Worm (Caenorhabditis elegans) whole organism, late embryonic: Measurements from ENCODE around the gene F38A1.11.

Experiments
- ceh-9 ChIP-seq: sonication (generic microtip); optimal IDR thresholded peaks from 2 replicates; lab custom pipeline; 2016; ENCODE audit warnings: mild to moderate bottlenecking, missing genetic modification characterization, inconsistent platforms, missing compliant biosample characterization
- dve-1 ChIP-seq: sonication (generic microtip); optimal IDR thresholded peaks from 2 replicates; lab custom pipeline; 2017; ENCODE audit warnings: antibody characterized with exemption, mild to moderate bottlenecking, missing genetic modification characterization, missing compliant biosample characterization
- nfya-1 ChIP-seq: sonication (generic microtip); optimal IDR thresholded peaks from 2 replicates; lab custom pipeline; 2017; ENCODE audit warnings: missing genetic modification characterization, mild to moderate bottlenecking, missing compliant biosample characterization, antibody characterized with exemption, moderate library complexity
- syd-9 ChIP-seq: sonication (generic microtip); optimal IDR thresholded peaks from 2 replicates; lab custom pipeline; 2016; ENCODE audit warnings: mild to moderate bottlenecking, missing genetic modification characterization, moderate library complexity, missing compliant biosample characterization

DNA sequence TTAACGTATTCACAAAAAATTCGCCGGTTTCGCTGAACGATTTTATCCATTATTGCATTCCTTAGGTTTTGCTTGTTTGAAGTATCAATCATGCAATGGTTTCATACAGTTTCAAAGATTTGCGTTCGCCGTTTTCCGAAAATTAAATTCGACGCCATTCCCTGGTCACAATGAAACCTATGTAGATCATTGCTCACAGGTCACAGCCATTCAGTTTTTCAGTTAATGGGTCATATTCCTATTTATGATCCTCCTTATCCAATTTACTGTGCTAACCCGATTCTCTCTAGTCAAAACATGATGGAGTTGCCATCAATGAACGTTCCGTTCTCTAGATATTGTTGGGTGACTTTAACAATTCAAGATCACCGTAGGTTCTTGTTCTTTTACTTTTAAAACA is 17.7 kb downstream of the F38A1.11 start, which contains the start of gene F38A1.13:
- TF ChIP-seq nfya-1 (tag; lab: Kevin White, UChicago) (no peak), syd-9 (tag; lab: Kevin White, UChicago) (no peak), dve-1 (no peak), ceh-9 (tag; lab: Kevin White, UChicago) (no peak)
